Fruit fly (Drosophila melanogaster) whole organism: ENCODE measurements around the gene CG42249.
"Not testable (repeated sequence)": the region's sequence is repeated elsewhere in the genome, so short reads cannot be mapped to it uniquely, and the experiment has no call there.

Experiments used
- CG8478 ChIP-seq: fragments of >200 bp; optimal IDR thresholded peaks from 2 replicates; lab custom pipeline; 2018; ENCODE audit warnings: inconsistent platforms
- Dll ChIP-seq: fragments of >200 bp; optimal IDR thresholded peaks from 2 replicates; lab custom pipeline; 2017
- EcR ChIP-seq, 2 experiments: fragments of >200 bp; optimal IDR thresholded peaks; 2 replicates each; lab custom pipeline; 2017; ENCODE audit warnings: missing biosample characterization in 2 of 2, missing genetic modification characterization in 2 of 2, missing genetic modification reagents in 2 of 2
- pan ChIP-seq: fragments of >200 bp; optimal IDR thresholded peaks from 2 replicates; lab custom pipeline; 2017
- psq ChIP-seq: fragments of >200 bp; optimal IDR thresholded peaks from 2 replicates; lab custom pipeline; 2017
- usp ChIP-seq: fragments of >200 bp; optimal IDR thresholded peaks from 2 replicates; lab custom pipeline; 2017; ENCODE audit warnings: missing biosample characterization, missing genetic modification characterization, mixed read lengths

CG42249 gene

DNA sequence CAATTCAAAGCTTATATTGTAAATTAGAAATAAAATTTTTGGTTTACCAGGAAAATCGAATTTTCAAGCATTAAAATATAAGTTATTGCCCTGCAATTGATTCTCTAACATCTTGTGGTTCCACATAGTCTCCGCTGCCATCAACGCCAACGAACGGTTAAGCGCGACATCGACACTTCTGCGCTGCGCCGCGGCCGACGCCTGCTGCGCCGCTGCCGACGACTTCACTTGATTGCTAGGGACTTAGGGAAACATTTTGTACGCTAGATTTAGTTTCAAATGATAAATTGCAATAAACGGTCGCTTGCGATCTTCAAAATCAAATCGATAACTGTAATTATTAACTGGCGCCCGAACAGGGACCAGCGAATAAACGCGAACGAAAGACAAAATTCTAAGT is at the start of gene CG42249:
TSS of gene CG42249 (plus strand) at position 301 of the 400 bp plus-strand sequence.
- not testable (repeated sequence) for TF ChIP-seq EcR (GFP tag; optimal IDR thresholded peaks at IDR 0.05; lab: Kevin White, UChicago); pan (lab: Kevin White, UChicago); psq (lab: Kevin White, UChicago)

DNA sequence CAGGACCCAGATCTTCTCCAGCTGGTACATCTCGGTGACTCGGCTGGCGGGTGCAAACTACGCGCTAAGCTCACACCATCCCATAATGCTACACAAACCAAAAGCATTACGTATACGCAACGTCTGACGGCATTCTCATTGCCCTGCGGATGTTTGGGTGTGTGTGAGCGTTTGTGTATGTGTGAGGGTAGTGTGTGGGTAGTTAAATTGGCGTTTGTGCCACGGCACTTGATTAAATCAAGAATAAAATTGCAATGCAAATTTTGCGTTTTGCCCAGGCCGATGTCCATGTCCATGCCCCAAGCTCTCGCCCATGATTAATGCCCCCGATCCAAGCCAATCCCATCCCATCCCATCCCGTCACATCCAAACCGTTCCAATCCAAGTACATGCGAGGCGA is 42.6 kb upstream of the CG42249 start, which contains the start of gene CG1552:
TSS of gene CG1552 (minus strand) at position 101 of the 400 bp plus-strand sequence.
- TF ChIP-seq pan (lab: Kevin White, UChicago) (no peak), CG8478 (lab: Kevin White, UChicago) (no peak), Dll (lab: Kevin White, UChicago) (no peak), EcR (GFP tag; optimal IDR thresholded peaks at IDR 0.05; lab: Kevin White, UChicago) (no peak), usp (GFP tag; lab: Kevin White, UChicago) (no peak), psq (lab: Kevin White, UChicago) (no peak)

DNA sequence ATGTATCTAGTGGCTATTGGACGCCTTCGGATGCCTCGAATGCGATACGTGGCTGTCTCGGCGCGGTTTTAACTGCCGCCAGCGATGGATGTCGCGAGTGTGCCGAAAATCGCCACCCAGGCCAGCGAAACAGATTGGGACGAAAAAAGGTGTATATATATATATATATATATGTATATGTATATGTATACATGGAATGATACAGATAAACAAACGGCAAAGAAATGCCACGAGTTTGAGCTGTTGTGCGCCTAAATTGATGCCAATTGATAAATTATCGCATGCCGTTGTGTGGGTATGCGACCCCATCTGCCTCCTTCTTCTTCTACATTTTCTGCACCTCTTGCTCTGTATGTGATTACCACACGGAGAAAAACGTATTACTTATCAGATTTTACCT is 36.6 kb upstream of the CG42249 start, which contains the start of gene CG1545:
TSS of gene CG1545 (minus strand) at position 101 of the 400 bp plus-strand sequence.
- TF ChIP-seq CG8478 (lab: Kevin White, UChicago) (no peak), psq (lab: Kevin White, UChicago) (no peak), pan (lab: Kevin White, UChicago) (no peak), Dll (lab: Kevin White, UChicago) (no peak), usp (GFP tag; lab: Kevin White, UChicago) (no peak), EcR (GFP tag; optimal IDR thresholded peaks at IDR 0.05; lab: Kevin White, UChicago) (no peak)

DNA sequence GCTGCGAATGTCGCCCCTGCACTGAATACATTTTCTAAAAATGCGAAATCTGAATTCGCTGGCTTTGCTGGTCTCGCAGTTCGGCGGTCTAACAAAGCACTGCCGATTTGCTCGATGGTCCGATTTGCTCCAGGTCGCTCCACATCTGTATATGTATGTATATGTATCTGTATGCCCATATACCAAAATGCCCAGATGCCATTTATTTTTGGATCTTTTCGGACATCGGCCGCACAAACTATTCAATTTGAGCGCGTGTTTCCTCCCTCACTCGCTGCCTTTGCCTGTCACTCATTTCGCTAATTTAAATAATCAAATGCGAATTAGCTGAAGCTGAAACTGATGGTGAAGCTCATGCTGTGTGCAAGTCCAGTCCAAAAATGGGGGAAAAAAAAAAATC is 33.0 kb upstream of the CG42249 start, which contains the start of gene CG1537:
TSS of gene CG1537 (minus strand) at position 101 of the 400 bp plus-strand sequence.
- TF ChIP-seq EcR (GFP tag; optimal IDR thresholded peaks at IDR 0.05; lab: Kevin White, UChicago) (no peak), Dll (lab: Kevin White, UChicago) (no peak), CG8478 (lab: Kevin White, UChicago) (no peak), psq (lab: Kevin White, UChicago) (no peak)

DNA sequence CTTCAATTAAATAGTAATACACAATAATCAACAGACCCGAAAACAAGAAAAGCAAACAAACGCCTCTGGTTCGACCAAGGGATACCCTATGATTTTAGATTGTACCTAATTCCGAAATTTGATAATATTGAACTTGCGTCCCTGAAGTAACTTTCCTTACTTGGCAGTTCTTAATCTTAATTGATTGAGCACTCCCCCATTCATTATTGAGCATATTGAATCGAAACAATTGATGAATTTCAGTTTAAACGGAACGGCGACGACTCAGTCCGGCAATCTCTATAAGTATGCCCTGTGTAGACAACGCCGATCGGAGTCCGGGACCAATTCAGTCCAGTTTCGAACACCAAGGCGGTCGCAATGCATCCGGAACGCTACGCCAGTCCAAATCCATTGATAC is 29.8 kb upstream of the CG42249 start, which contains the start of gene CG15203:
TSS of gene CG15203 (plus strand) at position 301 of the 400 bp plus-strand sequence.
- TF ChIP-seq usp (GFP tag; lab: Kevin White, UChicago) (no peak), psq (lab: Kevin White, UChicago) (no peak), Dll (lab: Kevin White, UChicago) (no peak), pan (lab: Kevin White, UChicago) (no peak), CG8478 (lab: Kevin White, UChicago) (no peak), EcR (GFP tag; optimal IDR thresholded peaks at IDR 0.05; lab: Kevin White, UChicago) (no peak)

DNA sequence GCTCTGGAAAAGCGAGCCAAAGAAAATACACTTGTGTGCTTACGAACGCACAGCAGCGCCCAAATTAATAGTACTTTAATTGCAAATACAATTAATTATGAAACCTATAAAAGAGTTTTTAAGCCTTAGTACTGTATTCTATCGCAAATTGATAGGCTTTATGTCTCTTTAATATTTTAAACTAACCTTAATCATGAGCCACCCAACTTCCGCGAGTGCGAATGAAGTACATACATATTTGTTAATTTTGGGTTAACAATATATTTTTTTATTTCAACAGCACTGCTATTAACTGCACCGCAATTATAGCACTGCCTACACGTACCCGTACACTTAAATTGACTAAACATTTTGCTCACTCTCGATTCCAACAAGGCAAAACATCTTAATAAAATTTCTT is 14.8 kb upstream of the CG42249 start:
- TF ChIP-seq CG8478 (lab: Kevin White, UChicago) (no peak), pan (lab: Kevin White, UChicago) (no peak), Dll (lab: Kevin White, UChicago) (no peak), EcR (GFP tag; optimal IDR thresholded peaks at IDR 0.05; lab: Kevin White, UChicago) (no peak), psq (lab: Kevin White, UChicago) (no peak), usp (GFP tag; lab: Kevin White, UChicago) (no peak)

DNA sequence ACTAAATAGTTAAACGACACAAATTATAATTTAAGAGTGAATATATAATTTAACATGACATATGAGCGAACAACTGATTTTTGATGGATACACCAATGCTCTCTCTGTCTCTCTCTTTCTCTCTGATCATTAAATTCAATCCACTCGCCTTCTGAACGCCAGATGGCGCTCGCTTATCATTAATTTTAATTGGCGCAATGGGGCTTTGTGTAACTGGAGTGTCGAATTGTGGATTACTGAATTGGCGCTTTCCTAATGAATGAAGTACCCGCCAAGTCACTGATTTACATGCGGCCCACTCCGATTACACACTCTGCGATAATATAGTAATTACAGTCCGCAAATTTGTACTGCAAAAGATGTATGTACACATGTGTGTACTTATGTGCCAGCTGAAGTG is 14.2 kb upstream of the CG42249 start:
- no peak for TF ChIP-seq EcR (GFP tag; optimal IDR thresholded peaks at IDR 0.05; lab: Kevin White, UChicago)
- no peak for TF ChIP-seq usp (GFP tag; lab: Kevin White, UChicago)
- no peak for TF ChIP-seq Dll (lab: Kevin White, UChicago)
- no peak for TF ChIP-seq CG8478 (lab: Kevin White, UChicago)
- TF ChIP-seq psq (lab: Kevin White, UChicago), result no peak
- no peak for TF ChIP-seq pan (lab: Kevin White, UChicago)

DNA sequence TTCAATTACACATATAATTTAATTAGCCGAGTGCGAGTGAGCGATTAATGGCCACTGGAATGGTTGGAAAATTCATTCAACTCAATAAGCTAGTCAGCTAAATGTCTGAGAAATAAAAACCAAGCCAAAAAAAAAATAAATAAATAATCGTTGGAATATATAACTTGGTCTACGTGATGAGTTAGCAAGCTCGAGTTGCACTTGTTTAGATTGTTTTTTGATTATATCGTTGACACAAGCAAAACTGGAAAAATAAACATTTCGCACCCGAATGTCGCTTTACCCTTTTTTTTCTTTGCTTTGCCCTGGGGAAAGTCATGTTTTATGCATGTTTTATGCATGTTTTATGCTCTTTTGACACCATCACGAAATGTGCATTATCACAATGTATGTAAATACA is 13.1 kb upstream of the CG42249 start:
- TF ChIP-seq CG8478 (lab: Kevin White, UChicago) (no peak), pan (lab: Kevin White, UChicago) (no peak), EcR (GFP tag; optimal IDR thresholded peaks at IDR 0.05; lab: Kevin White, UChicago) (no peak), psq (lab: Kevin White, UChicago) (no peak), Dll (lab: Kevin White, UChicago) (no peak), usp (GFP tag; lab: Kevin White, UChicago) (no peak)

DNA sequence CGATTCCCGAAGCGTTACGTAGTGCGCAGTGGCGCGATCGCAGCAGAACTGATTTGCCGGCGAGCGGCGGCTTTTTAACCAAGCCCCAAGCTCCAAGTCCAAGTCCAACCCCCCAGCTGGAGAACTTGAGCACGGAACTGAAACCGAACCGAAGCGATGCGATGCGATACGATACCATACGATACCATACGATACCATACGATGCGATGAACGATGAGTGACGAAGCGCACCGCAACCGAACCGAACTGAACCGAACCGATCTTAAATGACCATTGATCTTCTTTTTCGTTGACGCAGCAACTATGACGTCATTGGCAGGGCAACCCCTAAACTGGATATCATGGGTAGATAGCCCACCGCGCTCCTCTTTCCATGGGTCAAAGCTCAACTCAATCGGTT is 9.8 kb upstream of the CG42249 start, which contains the start of gene sev:
TSS of gene sev (minus strand) at position 50 of the 400 bp plus-strand sequence.
- TF ChIP-seq psq (lab: Kevin White, UChicago), result no peak
- no peak for TF ChIP-seq Dll (lab: Kevin White, UChicago)
- no peak for TF ChIP-seq pan (lab: Kevin White, UChicago)
- no peak for TF ChIP-seq CG8478 (lab: Kevin White, UChicago)
- no peak for TF ChIP-seq EcR (GFP tag; optimal IDR thresholded peaks at IDR 0.05; lab: Kevin White, UChicago)
- TF ChIP-seq usp (GFP tag; lab: Kevin White, UChicago), result no peak

DNA sequence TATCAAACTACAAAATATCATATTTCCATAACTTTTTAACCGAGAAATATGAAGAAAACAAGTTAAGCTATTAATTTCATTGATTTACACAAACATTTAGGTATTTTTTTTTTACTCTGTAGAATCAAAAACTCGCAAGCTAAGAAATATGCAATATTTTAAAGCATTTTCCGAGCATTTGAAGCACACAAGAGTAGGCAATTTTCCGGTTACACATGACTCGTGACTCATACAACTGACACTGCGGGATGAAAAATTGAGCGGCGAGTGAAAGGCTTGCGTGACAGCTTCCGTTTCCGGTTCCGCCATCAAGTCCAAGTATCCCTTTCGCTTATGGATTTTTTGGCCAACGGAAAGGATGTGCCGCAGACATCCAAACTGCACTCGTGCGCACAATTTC is 8.7 kb upstream of the CG42249 start:
- TF ChIP-seq EcR (GFP tag; optimal IDR thresholded peaks at IDR 0.05; lab: Kevin White, UChicago) (no peak), pan (lab: Kevin White, UChicago) (no peak), Dll (lab: Kevin White, UChicago) (no peak)

DNA sequence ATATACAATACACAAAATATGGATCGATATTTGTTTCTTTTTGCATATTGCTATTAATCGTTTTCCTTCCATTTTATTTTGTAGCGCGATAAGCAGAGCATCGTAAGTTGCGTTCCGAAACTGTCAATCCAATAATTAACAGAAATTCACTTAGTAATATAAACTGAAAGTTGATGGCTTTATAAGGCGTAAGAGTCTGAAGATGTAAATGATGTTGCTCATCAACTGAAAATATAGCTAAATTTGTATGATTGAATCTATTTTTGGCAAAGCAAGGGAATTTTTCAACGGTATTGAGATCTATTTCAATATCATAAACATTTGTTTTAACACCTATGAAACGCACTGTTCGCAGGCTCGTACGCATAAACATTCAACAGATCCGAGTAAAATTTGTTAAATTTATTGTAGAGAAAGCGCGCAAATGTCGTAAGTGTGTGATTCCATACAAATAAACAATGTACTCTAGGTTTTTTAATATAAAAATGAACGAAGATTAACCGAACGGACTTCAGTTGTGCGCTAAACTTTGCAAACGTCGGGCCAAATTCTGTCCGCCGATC is 7.2 kb upstream of the CG42249 start, which contains the start of gene Vago:
TSS of gene Vago (plus strand) at position 513 of the 563 bp plus-strand sequence.
- TF ChIP-seq Dll (lab: Kevin White, UChicago), result no peak
- no peak for TF ChIP-seq usp (GFP tag; lab: Kevin White, UChicago)
- TF ChIP-seq EcR (GFP tag; optimal IDR thresholded peaks at IDR 0.05; lab: Kevin White, UChicago), result no peak
- no peak for TF ChIP-seq psq (lab: Kevin White, UChicago)
- TF ChIP-seq CG8478 (lab: Kevin White, UChicago), result no peak
- no peak for TF ChIP-seq pan (lab: Kevin White, UChicago)
